Worm (Caenorhabditis elegans) whole organism, late embryonic: ENCODE results near the gene idpc-2.

Source experiments
- K09A11.1 ChIP-seq: sonication (generic microtip); optimal IDR thresholded peaks from 2 replicates; lab custom pipeline; 2017; ENCODE audit warnings: antibody characterized with exemption, mild to moderate bottlenecking, missing genetic modification characterization, missing compliant biosample characterization; ENCODE audit not compliant: insufficient read depth
- dve-1 ChIP-seq: sonication (generic microtip); optimal IDR thresholded peaks from 2 replicates; lab custom pipeline; 2017; ENCODE audit warnings: antibody characterized with exemption, mild to moderate bottlenecking, missing genetic modification characterization, missing compliant biosample characterization
- elt-2 ChIP-seq: sonication (generic microtip); optimal IDR thresholded peaks from 2 replicates; lab custom pipeline; 2016; ENCODE audit warnings: missing genetic modification reagents, missing genetic modification characterization, missing compliant biosample characterization
- ets-4 ChIP-seq: sonication (generic microtip); optimal IDR thresholded peaks from 2 replicates; lab custom pipeline; 2016; ENCODE audit warnings: missing genetic modification characterization, missing compliant biosample characterization
- sox-2 ChIP-seq: fragments of 200-800 bp; sonication (Bioruptor generic); IDR thresholded peaks from 2 replicates; pipeline ENCODE4 v1.3.6; 2022; ENCODE audit warnings: missing genetic modification reagents, missing genetic modification characterization, missing compliant biosample characterization
- unc-42 ChIP-seq: sonication (generic microtip); optimal IDR thresholded peaks from 2 replicates; lab custom pipeline; 2016; ENCODE audit warnings: missing genotype, missing genetic modification characterization, missing compliant biosample characterization

ce11 chrV:8599192-8599591 lies 21.9 kb downstream of the idpc-2 start, which contains the start of gene F41E6.7:
- TF ChIP-seq elt-2 (tag; lab: Kevin White, UChicago), result no peak
- no peak for TF ChIP-seq dve-1 (tag; lab: Kevin White, UChicago)
- no peak for TF ChIP-seq sox-2 (GFP tag; lab: Robert Waterston, UW)
- no peak for TF ChIP-seq unc-42 (tag; lab: Kevin White, UChicago)
- TF ChIP-seq K09A11.1 (tag; lab: Kevin White, UChicago), result no peak
- TF ChIP-seq ets-4 (tag; lab: Kevin White, UChicago), result no peak
